Fruit fly (Drosophila melanogaster): ENCODE measurements around the gene CG7497.

dm6 chr3L:17652878-17653700, 19.8 kb downstream of the CG7497 start:
- TF ChIP-seq ttk (optimal IDR thresholded peaks at IDR 0.05), result no peak
- TF ChIP-seq insv (optimal IDR thresholded peaks at IDR 0.05), result no peak
